Worm (Caenorhabditis elegans) whole organism, mixed stage, embryonic: ENCODE data around the gene C09F5.1.
A peak's percentile ranks its signal among the peaks of the same experiment; 100 is the strongest.
"Not testable (repeated sequence)": the region's sequence is repeated elsewhere in the genome, so short reads cannot be mapped to it uniquely, and the experiment has no call there.

Source experiments
- M03D4.4 ChIP-seq: sonication (generic microtip); optimal IDR thresholded peaks from 2 replicates; lab custom pipeline; 2017; ENCODE audit warnings: mild to moderate bottlenecking, missing genetic modification characterization, missing compliant biosample characterization
- bed-3 ChIP-seq: fragments of 200-800 bp; sonication (Bioruptor generic); optimal IDR thresholded peaks from 3 replicates; lab custom pipeline; 2018; ENCODE audit warnings: mild to moderate bottlenecking, missing genetic modification characterization, moderate library complexity, missing compliant biosample characterization
- blmp-1 ChIP-seq: fragments of 150-350 bp; optimal IDR thresholded peaks from 2 replicates; lab custom pipeline; 2014; ENCODE audit warnings: missing biosample characterization, missing genetic modification characterization
- ceh-39 ChIP-seq: fragments of 150-350 bp; optimal IDR thresholded peaks from 2 replicates; lab custom pipeline; 2014; ENCODE audit warnings: missing biosample characterization, missing genetic modification characterization
- ceh-43 ChIP-seq: fragments of 200-800 bp; sonication (Bioruptor generic); optimal IDR thresholded peaks from 2 replicates; lab custom pipeline; 2018; ENCODE audit warnings: mild to moderate bottlenecking, missing genetic modification characterization, moderate library complexity, missing compliant biosample characterization
- ceh-83 ChIP-seq: fragments of 200-800 bp; sonication (Bioruptor generic); optimal IDR thresholded peaks from 2 replicates; lab custom pipeline; 2018; ENCODE audit warnings: mild to moderate bottlenecking, missing genetic modification characterization, missing compliant biosample characterization
- ces-1 ChIP-seq: fragments of 150-350 bp; optimal IDR thresholded peaks from 2 replicates; lab custom pipeline; 2014; ENCODE audit warnings: missing biosample characterization, missing genetic modification reagents, missing genetic modification characterization
- cnd-1 ChIP-seq: fragments of 200-800 bp; sonication (Bioruptor generic); optimal IDR thresholded peaks from 2 replicates; lab custom pipeline; 2018; ENCODE audit warnings: mild to moderate bottlenecking, missing genetic modification characterization, missing compliant biosample characterization
- drap-1 ChIP-seq: fragments of 200-800 bp; sonication (Bioruptor generic); optimal IDR thresholded peaks from 3 replicates; lab custom pipeline; 2018; ENCODE audit warnings: mild to moderate bottlenecking, missing genetic modification characterization, missing compliant biosample characterization
- elt-3 ChIP-seq: fragments of 150-350 bp; optimal IDR thresholded peaks from 2 replicates; lab custom pipeline; 2014; ENCODE audit warnings: missing biosample characterization, missing genetic modification characterization
- flh-1 ChIP-seq: fragments of 200-800 bp; sonication (Bioruptor generic); optimal IDR thresholded peaks from 2 replicates; lab custom pipeline; 2018; ENCODE audit warnings: mild to moderate bottlenecking, missing genetic modification characterization, moderate library complexity, missing compliant biosample characterization
- ham-2 ChIP-seq: fragments of 200-800 bp; sonication (Bioruptor generic); optimal IDR thresholded peaks from 2 replicates; lab custom pipeline; 2018; ENCODE audit warnings: mild to moderate bottlenecking, missing genetic modification characterization, missing compliant biosample characterization
- hlh-1 ChIP-seq: fragments of 150-350 bp; optimal IDR thresholded peaks from 2 replicates; lab custom pipeline; 2014; ENCODE audit warnings: missing biosample characterization, missing genetic modification reagents, missing genetic modification characterization
- lin-32 ChIP-seq: fragments of 200-800 bp; sonication (Bioruptor generic); optimal IDR thresholded peaks from 2 replicates; lab custom pipeline; 2018; ENCODE audit warnings: mild to moderate bottlenecking, missing genetic modification characterization, missing compliant biosample characterization
- mep-1 ChIP-seq: fragments of 150-350 bp; optimal IDR thresholded peaks from 2 replicates; lab custom pipeline; 2017; ENCODE audit warnings: missing biosample characterization, missing genetic modification reagents, missing genetic modification characterization, inconsistent platforms
- mls-2 ChIP-seq: sonication (generic microtip); optimal IDR thresholded peaks from 2 replicates; lab custom pipeline; 2016; ENCODE audit warnings: mild to moderate bottlenecking, missing genetic modification characterization, moderate library complexity, missing compliant biosample characterization
- nhr-12 ChIP-seq: fragments of 150-350 bp; optimal IDR thresholded peaks from 2 replicates; lab custom pipeline; 2014; ENCODE audit warnings: missing biosample characterization, missing genetic modification characterization
- nhr-2 ChIP-seq: fragments of 150-350 bp; optimal IDR thresholded peaks from 2 replicates; lab custom pipeline; 2014; ENCODE audit warnings: missing biosample characterization, missing genetic modification characterization
- nhr-237 ChIP-seq: fragments of 150-350 bp; optimal IDR thresholded peaks from 2 replicates; lab custom pipeline; 2014; ENCODE audit warnings: missing biosample characterization, missing genetic modification characterization
- nhr-28 ChIP-seq: fragments of 150-350 bp; optimal IDR thresholded peaks from 2 replicates; lab custom pipeline; 2014; ENCODE audit warnings: missing biosample characterization, missing genetic modification characterization
- pha-4 ChIP-seq: fragments of 150-350 bp; optimal IDR thresholded peaks from 2 replicates; lab custom pipeline; 2018; ENCODE audit warnings: missing biosample characterization, missing genetic modification reagents, missing genetic modification characterization
- sem-2 ChIP-seq: fragments of 200-800 bp; sonication (Bioruptor generic); optimal IDR thresholded peaks from 2 replicates; lab custom pipeline; 2018; ENCODE audit warnings: mild to moderate bottlenecking, missing genetic modification characterization, missing compliant biosample characterization
- snpc-4 ChIP-seq: fragments of 150-350 bp; optimal IDR thresholded peaks from 2 replicates; lab custom pipeline; 2014; ENCODE audit warnings: missing biosample characterization, missing genetic modification characterization
- sptf-1 ChIP-seq: sonication (generic microtip); optimal IDR thresholded peaks from 2 replicates; lab custom pipeline; 2017; ENCODE audit warnings: mild to moderate bottlenecking, missing genetic modification characterization, moderate library complexity, missing compliant biosample characterization
- tbx-8 ChIP-seq: fragments of 200-800 bp; sonication (Bioruptor generic); optimal IDR thresholded peaks from 2 replicates; lab custom pipeline; 2018; ENCODE audit warnings: mild to moderate bottlenecking, missing genetic modification characterization, moderate library complexity, missing compliant biosample characterization
- unc-120 ChIP-seq: sonication (generic microtip); optimal IDR thresholded peaks from 2 replicates; lab custom pipeline; 2017; ENCODE audit warnings: missing genetic modification characterization, missing compliant biosample characterization; ENCODE audit not compliant: poor library complexity, severe bottlenecking
- unc-39 ChIP-seq: fragments of 150-350 bp; optimal IDR thresholded peaks from 2 replicates; lab custom pipeline; 2014; ENCODE audit warnings: missing biosample characterization, missing genetic modification characterization
- zip-8 ChIP-seq: fragments of 150-350 bp; optimal IDR thresholded peaks from 2 replicates; lab custom pipeline; 2014; ENCODE audit warnings: missing biosample characterization, missing genetic modification characterization
- ztf-11 ChIP-seq: fragments of 150-350 bp; optimal IDR thresholded peaks from 2 replicates; lab custom pipeline; 2014; ENCODE audit warnings: missing biosample characterization, missing genetic modification characterization

C09F5.1 gene

ce11 chrIII:668303-668893 lies 9.9 kb downstream of the C09F5.1 start, which contains the start of gene W02B3.3:
Gene W02B3.3 (minus strand): TSS chrIII:668433.
- TF ChIP-seq unc-39 (tag; lab: Kevin White, UChicago) (no peak), nhr-2 (tag; lab: Kevin White, UChicago) (no peak), unc-120 (tag; lab: Kevin White, UChicago) (peak; percentile 37), ces-1 (peak; percentile 93)

ce11 chrIII:670994-671393 lies 12.5 kb downstream of the C09F5.1 start:
- TF ChIP-seq sptf-1 (tag; lab: Kevin White, UChicago) (no peak), mep-1 (tag; lab: Kevin White, UChicago) (peak; percentile 41), mls-2 (tag; lab: Kevin White, UChicago) (no peak), flh-1 (GFP tag; lab: Kevin White, UChicago) (no peak), ztf-11 (tag; lab: Kevin White, UChicago) (no peak), unc-120 (tag; lab: Kevin White, UChicago) (peak; percentile 35), nhr-12 (tag; lab: Kevin White, UChicago) (no peak), hlh-1 (no peak), ces-1 (peak; percentile 97), blmp-1 (tag; lab: Kevin White, UChicago) (no peak)

- peak; percentile 96 for TF ChIP-seq ces-1
- TF ChIP-seq ceh-83 = no peak
Observed at ce11 chrIII:675413-675812, 16.9 kb downstream of the C09F5.1 start.

- TF ChIP-seq blmp-1 (tag; lab: Kevin White, UChicago) (no peak), tbx-8 (GFP tag; lab: Kevin White, UChicago) (no peak), lin-32 (GFP tag; lab: Kevin White, UChicago) (no peak), ceh-43 (GFP tag; lab: Kevin White, UChicago) (no peak), cnd-1 (no peak)
Observed at ce11 chrIII:675822-676221, 17.3 kb downstream of the C09F5.1 start, which contains the start of gene grk-2. Gene grk-2 (plus strand): TSS chrIII:676122.

ce11 chrIII:683318-683717 lies 24.8 kb downstream of the C09F5.1 start, which contains the start of gene W02B3.4:
Gene W02B3.4 (minus strand): TSS chrIII:683418.
- no peak for TF ChIP-seq cnd-1
- no peak for TF ChIP-seq ceh-39 (tag; lab: Kevin White, UChicago)
- TF ChIP-seq ham-2 = no peak
- no peak for TF ChIP-seq hlh-1
- no peak for TF ChIP-seq zip-8 (tag; lab: Kevin White, UChicago)
- TF ChIP-seq drap-1 = no peak
- no peak for TF ChIP-seq bed-3 (GFP tag; lab: Kevin White, UChicago)

ce11 chrIII:688083-688482 lies 29.6 kb downstream of the C09F5.1 start:
- no peak for TF ChIP-seq M03D4.4
- no peak for TF ChIP-seq snpc-4 (tag; lab: Kevin White, UChicago)
- TF ChIP-seq ces-1 = no peak
- no peak for TF ChIP-seq elt-3
- no peak for TF ChIP-seq mls-2 (tag; lab: Kevin White, UChicago)
- TF ChIP-seq mep-1 (tag; lab: Kevin White, UChicago) = no peak
- no peak for TF ChIP-seq lin-32 (GFP tag; lab: Kevin White, UChicago)
- TF ChIP-seq nhr-28 = no peak
- TF ChIP-seq nhr-237 (tag; lab: Kevin White, UChicago) = no peak
- no peak for TF ChIP-seq zip-8 (tag; lab: Kevin White, UChicago)
- no peak for TF ChIP-seq ceh-83
- no peak for TF ChIP-seq sem-2 (GFP tag; lab: Kevin White, UChicago)
- no peak for TF ChIP-seq cnd-1
- no peak for TF ChIP-seq nhr-2 (tag; lab: Kevin White, UChicago)
- no peak for TF ChIP-seq unc-120 (tag; lab: Kevin White, UChicago)
- TF ChIP-seq, all 35 proteins: peak for 0

- not testable (repeated sequence) for TF ChIP-seq mep-1 (tag; lab: Kevin White, UChicago); drap-1; pha-4 (tag; lab: Kevin White, UChicago)
Observed at ce11 chrIII:688869-689268, 30.4 kb downstream of the C09F5.1 start, which contains the start of gene elf-1. Gene elf-1 (plus strand): TSS chrIII:689169.
